Worm (Caenorhabditis elegans) whole organism, L4 larva: ENCODE data around the gene arl-3.

Experiments used
- D1046.2 ChIP-seq: fragments of 200-800 bp; sonication (Bioruptor generic); IDR thresholded peaks from 2 replicates; pipeline ENCODE4 v1.3.6; 2022; ENCODE audit warnings: missing genetic modification characterization, missing compliant biosample characterization
- F10B5.3 ChIP-seq: sonication (generic microtip); optimal IDR thresholded peaks from 2 replicates; lab custom pipeline; 2016; ENCODE audit warnings: mild to moderate bottlenecking, missing genetic modification characterization, missing compliant biosample characterization
- F26F4.8 ChIP-seq: fragments of 200-800 bp; sonication (Bioruptor generic); conservative IDR thresholded peaks from 2 replicates; pipeline ENCODE4 v1.3.6; 2022; ENCODE audit warnings: missing genetic modification characterization, missing compliant biosample characterization
- F44E2.7 ChIP-seq: fragments of 200-800 bp; sonication (Bioruptor generic); IDR thresholded peaks from 2 replicates; pipeline ENCODE4 v2.1.2; 2022; ENCODE audit warnings: missing genetic modification characterization, missing compliant biosample characterization
- F49E8.2 ChIP-seq: sonication (generic microtip); optimal IDR thresholded peaks from 2 replicates; lab custom pipeline; 2016; ENCODE audit warnings: missing compliant biosample characterization, mild to moderate bottlenecking, missing genetic modification characterization, borderline replicate concordance
- T20F7.1 ChIP-seq: fragments of 200-800 bp; sonication (Bioruptor generic); optimal IDR thresholded peaks from 2 replicates; lab custom pipeline; 2018; ENCODE audit warnings: mild to moderate bottlenecking, missing genetic modification characterization, missing compliant biosample characterization
- T26A8.4 ChIP-seq: fragments of 200-800 bp; sonication (Bioruptor generic); IDR thresholded peaks from 2 replicates; pipeline ENCODE4 v1.3.6; 2022; ENCODE audit warnings: missing genetic modification characterization, missing compliant biosample characterization
- aha-1 ChIP-seq: fragments of 150-350 bp; peaks from one replicate; lab custom pipeline; 2014; ENCODE audit warnings: missing biosample characterization, missing genetic modification characterization
- aly-2 ChIP-seq: sonication (generic microtip); optimal IDR thresholded peaks from 2 replicates; lab custom pipeline; 2018; ENCODE audit warnings: missing biosample characterization, missing genetic modification characterization
- arid-1 ChIP-seq: fragments of 200-800 bp; sonication (Bioruptor generic); conservative IDR thresholded peaks from 2 replicates; pipeline ENCODE4 v1.3.6; 2022; ENCODE audit warnings: missing genetic modification reagents, missing genetic modification characterization, missing compliant biosample characterization
- ceh-20 ChIP-seq: fragments of 200-800 bp; sonication (Bioruptor generic); IDR thresholded peaks from 2 replicates; pipeline ENCODE4 v1.3.6; 2022; ENCODE audit warnings: missing genetic modification reagents, missing genetic modification characterization, missing compliant biosample characterization
- ceh-44 ChIP-seq: fragments of 200-800 bp; sonication (Bioruptor generic); IDR thresholded peaks from 2 replicates; pipeline ENCODE4 v1.3.6; 2022; ENCODE audit warnings: missing genetic modification reagents, missing genetic modification characterization, missing compliant biosample characterization
- cey-2 ChIP-seq: sonication (generic microtip); optimal IDR thresholded peaks from 3 replicates; lab custom pipeline; 2017; ENCODE audit warnings: missing genetic modification characterization, mild to moderate bottlenecking, missing compliant biosample characterization, antibody characterized with exemption, borderline replicate concordance; ENCODE audit not compliant: insufficient read depth
- ctbp-1 ChIP-seq: fragments of 200-800 bp; sonication (Bioruptor generic); IDR thresholded peaks from 2 replicates; pipeline ENCODE4 v1.3.6; 2022; ENCODE audit warnings: missing genetic modification reagents, missing genetic modification characterization, missing compliant biosample characterization
- daf-16 ChIP-seq, 3 experiments: sonication (generic microtip); optimal IDR thresholded peaks; 2 replicates each; lab custom pipeline; 2016 to 2017; ENCODE audit warnings: missing genetic modification characterization in 3 of 3, missing genetic modification reagents in 3 of 3, mild to moderate bottlenecking in 2 of 3, missing compliant biosample characterization in 2 of 3, missing biosample characterization in 1 of 3, moderate library complexity in 1 of 3
- daf-19 ChIP-seq: fragments of 200-800 bp; sonication (Bioruptor generic); conservative IDR thresholded peaks from 2 replicates; pipeline ENCODE4 v1.3.6; 2022; ENCODE audit warnings: missing genetic modification characterization, missing compliant biosample characterization
- dmd-6 ChIP-seq: fragments of 200-800 bp; sonication (Bioruptor generic); IDR thresholded peaks from 2 replicates; pipeline ENCODE4 v1.3.6; 2022; ENCODE audit warnings: missing genetic modification reagents, missing genetic modification characterization, missing compliant biosample characterization
- dpl-1 ChIP-seq: fragments of 150-350 bp; optimal IDR thresholded peaks from 2 replicates; lab custom pipeline; 2014; ENCODE audit warnings: missing biosample characterization, missing genetic modification reagents, missing genetic modification characterization
- egl-43 ChIP-seq: fragments of 200-800 bp; sonication (Bioruptor generic); IDR thresholded peaks from 2 replicates; pipeline ENCODE4 v1.3.6; 2022; ENCODE audit warnings: missing genetic modification reagents, missing genetic modification characterization, missing compliant biosample characterization
- fkh-10 ChIP-seq: fragments of 150-350 bp; optimal IDR thresholded peaks from 2 replicates; lab custom pipeline; 2014; ENCODE audit warnings: missing biosample characterization, missing genetic modification reagents, missing genetic modification characterization
- gei-8 ChIP-seq: fragments of 200-800 bp; sonication (Bioruptor generic); optimal IDR thresholded peaks from 2 replicates; lab custom pipeline; 2018; ENCODE audit warnings: mild to moderate bottlenecking, missing genetic modification characterization, missing compliant biosample characterization
- hlh-11 ChIP-seq: fragments of 200-800 bp; sonication (Bioruptor generic); optimal IDR thresholded peaks from 2 replicates; lab custom pipeline; 2018; ENCODE audit warnings: mild to moderate bottlenecking, missing genetic modification characterization, missing compliant biosample characterization
- hlh-30 ChIP-seq: sonication (generic microtip); optimal IDR thresholded peaks from 2 replicates; lab custom pipeline; 2017; ENCODE audit warnings: antibody characterized with exemption, mild to moderate bottlenecking, missing genetic modification characterization, missing compliant biosample characterization; ENCODE audit not compliant: insufficient read depth
- lin-1 ChIP-seq: fragments of 200-800 bp; sonication (Bioruptor generic); IDR thresholded peaks from 2 replicates; pipeline ENCODE4 v1.3.6; 2022; ENCODE audit warnings: missing genetic modification reagents, missing genetic modification characterization, missing compliant biosample characterization
- lin-13 ChIP-seq: fragments of 150-350 bp; optimal IDR thresholded peaks from 2 replicates; lab custom pipeline; 2014; ENCODE audit warnings: missing biosample characterization, missing genetic modification reagents, missing genetic modification characterization
- lin-15B ChIP-seq: fragments of 150-350 bp; sonication (generic microtip); optimal IDR thresholded peaks from 3 replicates; lab custom pipeline; 2014; ENCODE audit warnings: missing biosample characterization, missing genetic modification characterization
- lin-29 ChIP-seq: fragments of 200-800 bp; sonication (Bioruptor generic); IDR thresholded peaks from 2 replicates; pipeline ENCODE4 v1.3.6; 2022; ENCODE audit warnings: missing genetic modification reagents, missing genetic modification characterization, missing compliant biosample characterization
- lin-38 ChIP-seq: fragments of 200-800 bp; sonication (Bioruptor generic); IDR thresholded peaks from 2 replicates; pipeline ENCODE4 v1.3.6; 2022; ENCODE audit warnings: missing genetic modification reagents, missing genetic modification characterization, missing compliant biosample characterization
- lsy-2 ChIP-seq, 2 experiments: fragments of 150-350 bp in 1 of 2; sonication (generic microtip) in 1 of 2; optimal IDR thresholded peaks; 2 replicates each; lab custom pipeline; 2014 to 2017; ENCODE audit warnings: missing biosample characterization in 2 of 2, missing genetic modification characterization in 2 of 2
- madf-5 ChIP-seq, 2 experiments: fragments of 200-800 bp; sonication (Bioruptor generic); IDR thresholded peaks; 2 replicates each; pipeline ENCODE4 v1.3.6; 2022; ENCODE audit warnings: missing compliant biosample characterization in 2 of 2, missing genetic modification characterization in 2 of 2
- mxl-2 ChIP-seq: fragments of 200-800 bp; sonication (Bioruptor generic); conservative IDR thresholded peaks from 2 replicates; pipeline ENCODE4 v1.3.6; 2022; ENCODE audit warnings: missing genetic modification reagents, missing genetic modification characterization, missing compliant biosample characterization
- nhr-102 ChIP-seq: sonication (generic microtip); optimal IDR thresholded peaks from 2 replicates; lab custom pipeline; 2016; ENCODE audit warnings: mild to moderate bottlenecking, missing genetic modification characterization, moderate library complexity, missing compliant biosample characterization
- nhr-11 ChIP-seq: fragments of 150-350 bp; optimal IDR thresholded peaks from 2 replicates; lab custom pipeline; 2014; ENCODE audit warnings: missing biosample characterization, missing genetic modification characterization
- nhr-111 ChIP-seq: fragments of 200-800 bp; sonication (Bioruptor generic); optimal IDR thresholded peaks from 2 replicates; lab custom pipeline; 2018; ENCODE audit warnings: mild to moderate bottlenecking, missing genetic modification characterization, missing compliant biosample characterization
- nhr-28 ChIP-seq: fragments of 150-350 bp; optimal IDR thresholded peaks from 2 replicates; lab custom pipeline; 2014; ENCODE audit warnings: missing biosample characterization, missing genetic modification characterization
- nhr-48 ChIP-seq: sonication (generic microtip); optimal IDR thresholded peaks from 2 replicates; lab custom pipeline; 2016; ENCODE audit warnings: mild to moderate bottlenecking, missing genetic modification characterization, missing compliant biosample characterization
- nhr-77 ChIP-seq: fragments of 150-350 bp; optimal IDR thresholded peaks from 2 replicates; lab custom pipeline; 2014; ENCODE audit warnings: missing biosample characterization, missing genetic modification characterization
- pha-4 ChIP-seq, 2 experiments: fragments of 150-350 bp in 1 of 2; fragments of 200-800 bp in 1 of 2; sonication (Bioruptor generic) in 1 of 2; IDR thresholded peaks in 1 of 2; optimal IDR thresholded peaks in 1 of 2; 2 replicates each; pipeline versions ENCODE4 v1.3.6 to Lab custom; 2014 to 2022; ENCODE audit warnings: missing genetic modification characterization in 2 of 2, missing genetic modification reagents in 2 of 2, missing biosample characterization in 1 of 2, missing compliant biosample characterization in 1 of 2
- set-16 ChIP-seq: fragments of 200-800 bp; sonication (Bioruptor generic); IDR thresholded peaks from 2 replicates; pipeline ENCODE4 v1.3.6; 2022; ENCODE audit warnings: missing genetic modification reagents, missing genetic modification characterization, missing compliant biosample characterization
- skn-1 ChIP-seq: fragments of 150-350 bp; optimal IDR thresholded peaks from 2 replicates; lab custom pipeline; 2014; ENCODE audit warnings: missing biosample characterization, missing genetic modification characterization
- spr-1 ChIP-seq: sonication (generic microtip); optimal IDR thresholded peaks from 2 replicates; lab custom pipeline; 2016; ENCODE audit warnings: mild to moderate bottlenecking, missing genetic modification characterization, missing compliant biosample characterization
- unc-39 ChIP-seq: sonication (generic microtip); optimal IDR thresholded peaks from 2 replicates; lab custom pipeline; 2017; ENCODE audit warnings: missing biosample characterization, missing genetic modification characterization
- zfp-3 ChIP-seq: fragments of 200-800 bp; sonication (Bioruptor generic); conservative IDR thresholded peaks from 2 replicates; pipeline ENCODE4 v1.3.6; 2022; ENCODE audit warnings: missing genetic modification reagents, missing genetic modification characterization, missing compliant biosample characterization
- zip-11 ChIP-seq: fragments of 200-800 bp; sonication (Bioruptor generic); IDR thresholded peaks from 2 replicates; pipeline ENCODE4 v1.3.6; 2022; ENCODE audit warnings: missing genetic modification characterization, missing compliant biosample characterization
- zip-2 ChIP-seq: fragments of 150-350 bp; optimal IDR thresholded peaks from 2 replicates; lab custom pipeline; 2014; ENCODE audit warnings: missing biosample characterization, missing genetic modification characterization
- ztf-7 ChIP-seq: fragments of 150-350 bp; optimal IDR thresholded peaks from 2 replicates; lab custom pipeline; 2014; ENCODE audit warnings: missing biosample characterization, missing genetic modification characterization

The arl-3 gene

ce11 chrII:14593281-14593680, 13.0 kb upstream of the arl-3 start, which contains the start of gene catp-4:
Gene catp-4, plus strand, starts transcription at chrII:14593581.
- TF ChIP-seq nhr-48 (tag; lab: Kevin White, UChicago) (no peak), F10B5.3 (tag; lab: Kevin White, UChicago) (no peak), madf-5 (GFP tag; IDR thresholded peaks at IDR 0.05; lab: Robert Waterston, UW) (no peak)

DNA sequence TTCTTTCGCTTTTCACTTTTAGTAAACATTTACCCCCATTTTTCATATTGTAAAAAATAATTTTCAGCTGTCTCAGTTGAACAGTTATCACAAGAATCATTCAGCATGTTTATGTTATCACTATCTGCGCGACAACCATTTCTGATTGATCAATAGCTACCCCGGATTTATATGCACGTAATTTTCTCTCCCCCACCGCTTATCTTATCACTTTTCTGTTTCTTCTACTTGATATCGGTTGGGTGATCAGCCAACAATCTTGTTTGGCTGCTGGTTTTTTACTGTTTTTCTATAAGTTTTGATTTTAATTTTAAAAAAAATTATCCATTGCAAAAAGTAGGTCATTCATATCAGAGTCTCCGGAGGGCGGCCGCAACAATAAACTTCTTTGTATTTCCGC, 8.5 kb upstream of the arl-3 start:
- TF ChIP-seq nhr-102, result no peak
- no peak for TF ChIP-seq T20F7.1 (GFP tag; lab: Kevin White, UChicago)
- no peak for TF ChIP-seq ceh-44 (GFP tag; lab: Robert Waterston, UW)
- no peak for TF ChIP-seq set-16
- TF ChIP-seq skn-1 (tag; lab: Kevin White, UChicago), result no peak
- peak; percentile 3 for TF ChIP-seq nhr-28
- TF ChIP-seq F44E2.7, result no peak
- no peak for TF ChIP-seq dmd-6 (GFP tag; lab: Robert Waterston, UW)
- no peak for TF ChIP-seq lin-1 (GFP tag; lab: Robert Waterston, UW)
- TF ChIP-seq dpl-1 (GFP tag; lab: Kevin White, UChicago), result no peak
- TF ChIP-seq zfp-3 (GFP tag; lab: Robert Waterston, UW), result no peak
- TF ChIP-seq daf-19 (GFP tag; lab: Robert Waterston, UW), result no peak
- no peak for TF ChIP-seq zip-2 (tag; lab: Kevin White, UChicago)
- TF ChIP-seq nhr-11 (tag; lab: Kevin White, UChicago), result no peak
- TF ChIP-seq lin-15B (tag; lab: Kevin White, UChicago), result no peak
- TF ChIP-seq daf-16 (GFP tag; optimal IDR thresholded peaks at IDR 0.05; lab: Kevin White, UChicago), result no peak
- TF ChIP-seq daf-16 (tag; optimal IDR thresholded peaks at IDR 0.05; lab: Kevin White, UChicago), result peak; percentile 48
- TF ChIP-seq aha-1, result peak; percentile 45
- TF ChIP-seq spr-1, result no peak

ce11 chrII:14598367-14598766, 7.9 kb upstream of the arl-3 start:
- TF ChIP-seq cey-2 (tag; lab: Kevin White, UChicago) (no peak), spr-1 (no peak), daf-19 (GFP tag; lab: Robert Waterston, UW) (no peak), arid-1 (GFP tag; lab: Robert Waterston, UW) (no peak), fkh-10 (no peak), nhr-111 (no peak), T26A8.4 (GFP tag; lab: Robert Waterston, UW) (peak; percentile 61; the same call in 1 of the 2 replicates), lin-29 (GFP tag; lab: Robert Waterston, UW) (no peak), lin-15B (tag; lab: Kevin White, UChicago) (no peak), skn-1 (tag; lab: Kevin White, UChicago) (no peak), D1046.2 (GFP tag; lab: Robert Waterston, UW) (no peak), gei-8 (GFP tag; lab: Kevin White, UChicago) (no peak), ceh-20 (GFP tag; lab: Robert Waterston, UW) (no peak), hlh-30 (tag; lab: Kevin White, UChicago) (peak; percentile 97), F26F4.8 (GFP tag; lab: Robert Waterston, UW) (no peak), zip-11 (GFP tag; lab: Robert Waterston, UW) (no peak), mxl-2 (GFP tag; lab: Robert Waterston, UW) (peak; percentile 62; the same call in 1 of the 2 replicates), ceh-44 (GFP tag; lab: Robert Waterston, UW) (no peak), hlh-11 (tag; lab: Kevin White, UChicago) (peak; percentile 91), F49E8.2 (tag; lab: Kevin White, UChicago) (no peak), nhr-77 (tag; lab: Kevin White, UChicago) (peak; percentile 95), ztf-7 (tag; lab: Kevin White, UChicago) (no peak), zip-2 (tag; lab: Kevin White, UChicago) (no peak), lin-38 (GFP tag; lab: Robert Waterston, UW) (no peak), lin-13 (GFP tag; lab: Kevin White, UChicago) (peak; percentile 37), ctbp-1 (GFP tag; lab: Robert Waterston, UW) (no peak), lsy-2 (tag; optimal IDR thresholded peaks at IDR 0.05; lab: Kevin White, UChicago) (peak in 1 of 2 experiments; percentile 86), aha-1 (peak; percentile 95), pha-4 (GFP tag; IDR thresholded peaks at IDR 0.05; lab: Robert Waterston, UW) (peak; percentile 23; the same call in 1 of the 2 replicates), pha-4 (tag; optimal IDR thresholded peaks at IDR 0.05; lab: Kevin White, UChicago) (no peak), egl-43 (GFP tag; lab: Robert Waterston, UW) (no peak), F44E2.7 (no peak), aly-2 (tag; lab: Kevin White, UChicago) (no peak), unc-39 (no peak)
